Fruit fly (Drosophila melanogaster): ENCODE results near the gene Dhps.

DNA sequence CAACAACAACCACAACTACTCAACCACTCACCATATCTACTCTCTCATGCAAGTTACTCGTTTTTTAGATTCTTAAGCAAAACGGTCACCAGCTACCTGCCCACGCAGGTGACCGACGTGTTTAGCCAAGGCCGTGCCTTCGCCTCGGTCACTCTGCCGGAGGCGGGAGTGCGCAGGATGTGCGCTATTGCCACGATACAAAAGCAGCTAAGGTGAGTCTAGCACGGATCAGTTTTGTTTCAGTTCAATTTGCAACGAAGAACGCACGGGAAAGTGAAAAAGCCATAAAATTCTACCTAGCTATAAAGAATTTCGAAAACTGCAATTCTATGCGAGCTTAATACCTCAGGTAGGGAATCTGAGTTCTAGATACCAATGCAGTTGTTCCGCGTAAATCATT lies 8.8 kb upstream of the Dhps start:
- TF ChIP-seq CG8119 (GFP tag; IDR thresholded peaks at IDR 0.05): no peak
- no peak for TF ChIP-seq CG11902 (GFP tag; optimal IDR thresholded peaks at IDR 0.05)
- TF ChIP-seq CG6792 (GFP tag; optimal IDR thresholded peaks at IDR 0.05): no peak
- no peak for TF ChIP-seq Blimp-1 (GFP tag; optimal IDR thresholded peaks at IDR 0.05)
- TF ChIP-seq CG4318 (GFP tag; optimal IDR thresholded peaks at IDR 0.05): no peak
- TF ChIP-seq Eip78C (GFP tag): no peak
- TF ChIP-seq fkh (GFP tag; optimal IDR thresholded peaks at IDR 0.05): no peak
- TF ChIP-seq CG15336 (GFP tag; IDR thresholded peaks at IDR 0.05): no peak
- no peak for TF ChIP-seq CG6163 (GFP tag; IDR thresholded peaks at IDR 0.05)
- TF ChIP-seq net (GFP tag; optimal IDR thresholded peaks at IDR 0.05): no peak
- no peak for TF ChIP-seq Sox102F (GFP tag; optimal IDR thresholded peaks at IDR 0.05)
- TF ChIP-seq CG3032 (tag; optimal IDR thresholded peaks at IDR 0.05): no peak
- no peak for TF ChIP-seq fd59A (GFP tag; optimal IDR thresholded peaks at IDR 0.05)

All from whole organism, prepupa.